Worm (Caenorhabditis elegans): ENCODE results near the gene gmps-1.

DNA sequence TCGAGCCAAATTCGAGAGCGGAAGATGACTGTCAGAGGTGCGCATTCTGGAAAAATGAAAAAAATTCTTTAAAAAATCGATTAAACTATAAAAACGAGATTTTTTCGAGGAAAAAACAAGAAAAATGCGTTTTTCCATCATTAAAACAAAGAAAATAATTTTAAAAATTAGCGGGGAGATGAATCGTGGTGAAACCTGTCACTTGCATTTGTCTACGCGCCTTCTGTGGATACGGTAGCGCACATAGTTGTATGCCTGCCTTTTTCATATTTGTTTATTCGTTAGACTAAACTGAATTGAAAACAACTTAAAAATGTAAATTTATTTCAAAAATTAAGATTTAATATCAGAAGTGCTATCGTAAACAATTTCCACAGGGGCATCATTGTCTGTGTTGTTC is 15.9 kb upstream of the gmps-1 start, which contains the start of gene egg-3:
- TF ChIP-seq him-1 (tag; optimal IDR thresholded peaks at IDR 0.05) (no peak), W03F9.2 (tag; optimal IDR thresholded peaks at IDR 0.05) (no peak)

Measured in whole organism, L4/young adult.